Fruit fly (Drosophila melanogaster): Measurements from ENCODE around the gene Ddx1.
A peak's percentile ranks its signal among the peaks of the same experiment; 100 is the strongest.

The Ddx1 gene

DNA sequence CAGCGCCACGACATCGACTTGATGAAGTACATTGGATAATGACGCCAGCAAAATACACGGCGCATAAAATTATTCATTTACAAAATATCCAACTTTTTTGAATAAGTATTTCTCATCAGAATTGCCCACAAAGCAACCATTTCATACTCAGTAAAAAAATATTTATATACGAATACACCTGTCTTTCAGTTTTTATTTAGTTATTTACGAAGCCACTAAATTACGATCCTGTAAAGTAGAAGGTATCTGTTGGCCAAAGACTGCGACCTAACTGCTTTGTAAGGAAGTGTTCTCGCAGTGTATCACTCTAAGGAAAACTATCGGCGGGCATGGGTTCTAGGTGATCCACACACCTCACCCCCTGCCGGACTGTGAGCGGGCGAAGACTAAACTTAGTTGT, 14.0 kb downstream of the Ddx1 start (continued):
- no peak for TF ChIP-seq Nf-YA (GFP tag; IDR thresholded peaks at IDR 0.05)
- TF ChIP-seq Mad (GFP tag; optimal IDR thresholded peaks at IDR 0.05), result peak; percentile 12
- no peak for TF ChIP-seq ac (GFP tag; optimal IDR thresholded peaks at IDR 0.05)
- TF ChIP-seq HmgD (GFP tag; optimal IDR thresholded peaks at IDR 0.05), result no peak
- TF ChIP-seq CG18619 (GFP tag; optimal IDR thresholded peaks at IDR 0.05), result peak; percentile 32
- no peak for TF ChIP-seq CG18764 (GFP tag; optimal IDR thresholded peaks at IDR 0.05)
- TF ChIP-seq CG4360 (GFP tag; IDR thresholded peaks at IDR 0.05), result no peak
- no peak for TF ChIP-seq mld (GFP tag; IDR thresholded peaks at IDR 0.05; ENCODE audit: partially characterized antibody)
- TF ChIP-seq CG1233 (GFP tag; optimal IDR thresholded peaks at IDR 0.05), result peak; percentile 21
- peak; percentile 39 for TF ChIP-seq zfh2 (GFP tag; optimal IDR thresholded peaks at IDR 0.05)
- TF ChIP-seq lola (GFP tag; optimal IDR thresholded peaks at IDR 0.05), result no peak
- peak; percentile 47 for TF ChIP-seq CG6689 (GFP tag; IDR thresholded peaks at IDR 0.05)
- peak; percentile 67; the same call in 1 of the 2 replicates for TF ChIP-seq klu (GFP tag; IDR thresholded peaks at IDR 0.05)
- no peak for TF ChIP-seq CG10959 (GFP tag; IDR thresholded peaks at IDR 0.05)
- no peak for TF ChIP-seq ham (GFP tag; IDR thresholded peaks at IDR 0.05)
- no peak for TF ChIP-seq CG7745 (tag; optimal IDR thresholded peaks at IDR 0.05)
- TF ChIP-seq Nf-YC (tag; optimal IDR thresholded peaks at IDR 0.05), result no peak
- no peak for TF ChIP-seq CG8944 (GFP tag; optimal IDR thresholded peaks at IDR 0.05)
- TF ChIP-seq exex (tag; optimal IDR thresholded peaks at IDR 0.05), result no peak
- no peak for TF ChIP-seq eve (GFP tag; optimal IDR thresholded peaks at IDR 0.05)
- TF ChIP-seq NK7.1 (GFP tag; optimal IDR thresholded peaks at IDR 0.05), result no peak
- TF ChIP-seq gt (GFP tag; IDR thresholded peaks at IDR 0.05), result no peak
- no peak for TF ChIP-seq nom (GFP tag; optimal IDR thresholded peaks at IDR 0.05)
- no peak for TF ChIP-seq CTCF (GFP tag; optimal IDR thresholded peaks at IDR 0.05)
- TF ChIP-seq Atf6 (GFP tag; IDR thresholded peaks at IDR 0.05), result no peak
- TF ChIP-seq disco-r (GFP tag; optimal IDR thresholded peaks at IDR 0.05), result no peak
- no peak for TF ChIP-seq CG17186 (GFP tag; optimal IDR thresholded peaks at IDR 0.05)
- peak; percentile 52 for TF ChIP-seq CG2120 (GFP tag; optimal IDR thresholded peaks at IDR 0.05)
- TF ChIP-seq CG11723 (GFP tag; optimal IDR thresholded peaks at IDR 0.05), result no peak
- TF ChIP-seq CG16863 (GFP tag; optimal IDR thresholded peaks at IDR 0.05), result no peak
- no peak for TF ChIP-seq Dp (GFP tag; optimal IDR thresholded peaks at IDR 0.05)
- peak; percentile 40 for TF ChIP-seq HLH54F (GFP tag; optimal IDR thresholded peaks at IDR 0.05)
- no peak for TF ChIP-seq Fer1 (GFP tag; optimal IDR thresholded peaks at IDR 0.05)
- TF ChIP-seq CG14710 (tag; optimal IDR thresholded peaks at IDR 0.05), result no peak
- TF ChIP-seq Side (GFP tag; optimal IDR thresholded peaks at IDR 0.05), result no peak
- peak in 1 of 2 experiments; percentile 30 for TF ChIP-seq bsh (GFP tag; optimal IDR thresholded peaks at IDR 0.05)
- TF ChIP-seq CG17359 (tag; optimal IDR thresholded peaks at IDR 0.05), result no peak
- no peak for TF ChIP-seq CG9797 (GFP tag; optimal IDR thresholded peaks at IDR 0.05)
- TF ChIP-seq tll (GFP tag; optimal IDR thresholded peaks at IDR 0.05), result no peak
- no peak for TF ChIP-seq Lpt (GFP tag; optimal IDR thresholded peaks at IDR 0.05)
- peak; percentile 44 for TF ChIP-seq Hr3 (GFP tag; optimal IDR thresholded peaks at IDR 0.05)
- TF ChIP-seq CG8359 (GFP tag; optimal IDR thresholded peaks at IDR 0.05; ENCODE audit: borderline replicate concordance), result peak; percentile 0
- TF ChIP-seq CG4424 (GFP tag; optimal IDR thresholded peaks at IDR 0.05), result peak; percentile 21
- TF ChIP-seq CG6254 (GFP tag; optimal IDR thresholded peaks at IDR 0.05), result peak; percentile 5
- peak; percentile 73 for TF ChIP-seq Rfx (GFP tag; IDR thresholded peaks at IDR 0.05)
- no peak for TF ChIP-seq D19B (GFP tag; optimal IDR thresholded peaks at IDR 0.05)
- no peak for TF ChIP-seq CG8290 (GFP tag; optimal IDR thresholded peaks at IDR 0.05)
- TF ChIP-seq CG8290 (tag; optimal IDR thresholded peaks at IDR 0.05), result no peak
- no peak for TF ChIP-seq CG31365 (tag; optimal IDR thresholded peaks at IDR 0.05)
- TF ChIP-seq gem (tag; optimal IDR thresholded peaks at IDR 0.05), result no peak
- TF ChIP-seq sr (GFP tag; IDR thresholded peaks at IDR 0.05), result no peak
- TF ChIP-seq CG8924 (tag; optimal IDR thresholded peaks at IDR 0.05), result peak; percentile 20
- no peak for TF ChIP-seq CG33213 (GFP tag; optimal IDR thresholded peaks at IDR 0.05)
